Worm (Caenorhabditis elegans) whole organism, L4 larva: ENCODE results near the gene M04C3.5.

Experiments
- ama-1 ChIP-seq: fragments of 150-350 bp; optimal IDR thresholded peaks from 2 replicates; lab custom pipeline; 2014; ENCODE audit warnings: inconsistent platforms, mixed read lengths
- unc-62 ChIP-seq, 3 experiments: fragments of 150-350 bp in 1 of 3; sonication (generic microtip); optimal IDR thresholded peaks in 2 of 3; peaks in 1 of 3; 1 replicate in 1 of 3; 2 replicates in 2 of 3; lab custom pipeline; 2014 to 2017; ENCODE audit warnings: missing biosample characterization in 3 of 3, missing genetic modification characterization in 3 of 3, missing genetic modification reagents in 3 of 3, missing genotype in 1 of 3

DNA sequence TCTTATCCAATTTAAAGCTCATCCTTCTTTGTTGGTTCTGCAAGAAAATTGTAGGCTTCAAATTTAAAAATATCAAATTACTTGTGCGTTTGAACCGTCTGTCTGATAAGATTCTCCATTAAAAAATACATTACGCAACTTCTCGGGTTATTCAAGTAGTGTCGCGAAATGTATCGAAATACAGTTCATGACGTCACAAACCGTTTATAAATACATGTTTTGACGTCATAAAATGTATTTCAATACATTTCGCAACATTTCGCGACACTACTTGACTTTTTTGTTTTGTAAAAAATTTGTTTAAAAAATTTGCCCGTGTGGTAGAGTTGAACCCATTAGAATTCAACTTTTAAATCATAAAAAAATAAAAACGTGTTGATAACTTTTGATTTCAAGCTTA is 5.9 kb upstream of the M04C3.5 start:
- TF ChIP-seq unc-62 (GFP tag; optimal IDR thresholded peaks at IDR 0.05 in 1 of 2; lab: Kevin White, UChicago) = no peak
- TF ChIP-seq unc-62 (tag; optimal IDR thresholded peaks at IDR 0.05; lab: Kevin White, UChicago) = no peak
- TF ChIP-seq ama-1 (lab: Kevin White, UChicago) = no peak
